Fruit fly (Drosophila melanogaster) whole organism, embryonic: ENCODE data around the gene Gel.

Experiments
- Atf3 ChIP-seq: fragments of 200-800 bp; sonication (Bioruptor generic); optimal IDR thresholded peaks from 3 replicates; lab custom pipeline; 2016; ENCODE audit warnings: missing biosample characterization, missing genetic modification characterization
- Bteb2 ChIP-seq: fragments of 200-800 bp; sonication (Bioruptor generic); optimal IDR thresholded peaks from 2 replicates; lab custom pipeline; 2016; ENCODE audit warnings: missing biosample characterization, missing genetic modification characterization
- CG10147 ChIP-seq: fragments of 200-800 bp; sonication (Bioruptor generic); optimal IDR thresholded peaks from 2 replicates; lab custom pipeline; 2019; ENCODE audit warnings: missing biosample characterization, mild to moderate bottlenecking, missing genetic modification characterization, moderate library complexity
- CG10543 ChIP-seq: fragments of 200-800 bp; sonication (Bioruptor generic); optimal IDR thresholded peaks from 3 replicates; lab custom pipeline; 2017; ENCODE audit warnings: missing biosample characterization, mild to moderate bottlenecking, missing genetic modification characterization, moderate library complexity
- CG11456 ChIP-seq: fragments of 200-800 bp; sonication (Bioruptor generic); IDR thresholded peaks from 3 replicates; pipeline ENCODE4 v1.3.6; 2022; ENCODE audit warnings: missing biosample characterization, missing genetic modification characterization
- CG11723 ChIP-seq: fragments of 200-800 bp; sonication (Bioruptor generic); optimal IDR thresholded peaks from 2 replicates; lab custom pipeline; 2017; ENCODE audit warnings: missing biosample characterization, mild to moderate bottlenecking, missing genetic modification characterization
- CG12071 ChIP-seq: fragments of 200-800 bp; sonication (Bioruptor generic); optimal IDR thresholded peaks from 3 replicates; lab custom pipeline; 2018; ENCODE audit warnings: missing biosample characterization, mild to moderate bottlenecking, missing genetic modification characterization
- CG12659 ChIP-seq: fragments of 200-800 bp; sonication (Bioruptor generic); optimal IDR thresholded peaks from 3 replicates; lab custom pipeline; 2017; ENCODE audit warnings: mild to moderate bottlenecking, missing biosample characterization, missing genetic modification reagents, missing genetic modification characterization
- CG12744 ChIP-seq: fragments of 200-800 bp; sonication (Bioruptor generic); optimal IDR thresholded peaks from 2 replicates; lab custom pipeline; 2016; ENCODE audit warnings: missing biosample characterization, missing genetic modification characterization
- CG12769 ChIP-seq: fragments of 200-800 bp; sonication (Bioruptor generic); optimal IDR thresholded peaks from 2 replicates; lab custom pipeline; 2019; ENCODE audit warnings: missing biosample characterization, mild to moderate bottlenecking, missing genetic modification characterization, moderate library complexity
- CG14860 ChIP-seq: fragments of 200-800 bp; sonication (Bioruptor generic); IDR thresholded peaks from 3 replicates; pipeline ENCODE4 v1.3.6; 2022; ENCODE audit warnings: missing biosample characterization, missing genetic modification characterization; ENCODE audit not compliant: partially characterized antibody
- CG15269 ChIP-seq: fragments of 200-800 bp; sonication (Bioruptor generic); optimal IDR thresholded peaks from 2 replicates; lab custom pipeline; 2018; ENCODE audit warnings: missing biosample characterization, mild to moderate bottlenecking, missing genetic modification characterization, moderate library complexity
- CG16815 ChIP-seq: fragments of 200-800 bp; sonication (Bioruptor generic); optimal IDR thresholded peaks from 3 replicates; lab custom pipeline; 2017; ENCODE audit warnings: missing biosample characterization, mild to moderate bottlenecking, missing genetic modification characterization
- CG17359 ChIP-seq: fragments of 200-800 bp; sonication (Bioruptor generic); optimal IDR thresholded peaks from 3 replicates; lab custom pipeline; 2018; ENCODE audit warnings: missing biosample characterization, mild to moderate bottlenecking, missing genetic modification characterization, moderate library complexity
- CG17829 ChIP-seq: fragments of 200-800 bp; optimal IDR thresholded peaks from 2 replicates; lab custom pipeline; 2019; ENCODE audit warnings: missing biosample characterization, mild to moderate bottlenecking, missing genetic modification characterization, moderate library complexity
- CG18764 ChIP-seq: fragments of 200-800 bp; sonication (Bioruptor generic); optimal IDR thresholded peaks from 3 replicates; lab custom pipeline; 2016; ENCODE audit warnings: missing biosample characterization, missing genetic modification characterization
- CG30431 ChIP-seq: fragments of 200-800 bp; sonication (Bioruptor generic); optimal IDR thresholded peaks from 2 replicates; lab custom pipeline; 2017; ENCODE audit warnings: missing biosample characterization, missing genetic modification characterization
- CG32767 ChIP-seq: fragments of 200-800 bp; sonication (Bioruptor generic); IDR thresholded peaks from 2 replicates; pipeline ENCODE4 v1.3.6; 2022; ENCODE audit warnings: missing biosample characterization, missing genetic modification characterization
- CG3838 ChIP-seq: fragments of 200-800 bp; sonication (Bioruptor generic); optimal IDR thresholded peaks from 3 replicates; lab custom pipeline; 2016; ENCODE audit warnings: missing biosample characterization, missing genetic modification characterization
- CG3847 ChIP-seq: fragments of 200-800 bp; sonication (Bioruptor generic); IDR thresholded peaks from 2 replicates; pipeline ENCODE4 v1.3.6; 2022; ENCODE audit warnings: missing biosample characterization, missing genetic modification characterization
- CG6254 ChIP-seq: fragments of 200-800 bp; sonication (Bioruptor generic); optimal IDR thresholded peaks from 3 replicates; lab custom pipeline; 2017; ENCODE audit warnings: mild to moderate bottlenecking, missing biosample characterization, missing genetic modification reagents, missing genetic modification characterization
- CG8281 ChIP-seq: fragments of 200-800 bp; sonication (Bioruptor generic); optimal IDR thresholded peaks from 2 replicates; lab custom pipeline; 2018; ENCODE audit warnings: missing biosample characterization, mild to moderate bottlenecking, missing genetic modification characterization, moderate library complexity
- CG9817 ChIP-seq: fragments of 200-800 bp; sonication (Bioruptor generic); optimal IDR thresholded peaks from 2 replicates; lab custom pipeline; 2018; ENCODE audit warnings: missing biosample characterization, mild to moderate bottlenecking, missing genetic modification characterization, moderate library complexity
- Dad ChIP-seq: fragments of 200-800 bp; sonication (Bioruptor generic); optimal IDR thresholded peaks from 3 replicates; lab custom pipeline; 2016; ENCODE audit warnings: missing biosample characterization, missing genetic modification characterization
- Dip2 ChIP-seq: fragments of 200-800 bp; sonication (Bioruptor generic); IDR thresholded peaks from 2 replicates; pipeline ENCODE4 v1.3.6; 2022; ENCODE audit warnings: missing biosample characterization, missing genetic modification characterization
- Elba2 ChIP-seq: fragments of 200-800 bp; sonication (Bioruptor generic); optimal IDR thresholded peaks from 3 replicates; lab custom pipeline; 2016; ENCODE audit warnings: missing biosample characterization, missing genetic modification characterization
- Opbp ChIP-seq: fragments of 200-800 bp; sonication (Bioruptor generic); IDR thresholded peaks from 3 replicates; pipeline ENCODE4 v1.3.6; 2022; ENCODE audit warnings: missing biosample characterization, missing genetic modification characterization; ENCODE audit not compliant: partially characterized antibody
- Optix ChIP-seq: fragments of 200-800 bp; sonication (Bioruptor generic); IDR thresholded peaks from 3 replicates; pipeline ENCODE4 v1.3.6; 2022; ENCODE audit warnings: missing biosample characterization, missing genetic modification characterization
- Sin3A ChIP-seq: fragments of >200 bp; optimal IDR thresholded peaks from 2 replicates; lab custom pipeline; 2018
- Sry-β ChIP-seq: fragments of 200-800 bp; sonication (Bioruptor generic); optimal IDR thresholded peaks from 2 replicates; lab custom pipeline; 2018; ENCODE audit warnings: missing biosample characterization, mild to moderate bottlenecking, missing genetic modification characterization, moderate library complexity
- Sry-δ ChIP-seq: fragments of 200-800 bp; sonication (Bioruptor generic); optimal IDR thresholded peaks from 2 replicates; lab custom pipeline; 2016; ENCODE audit warnings: missing biosample characterization, missing genetic modification characterization
- bbx ChIP-seq: fragments of 200-800 bp; sonication (Bioruptor generic); IDR thresholded peaks from 2 replicates; pipeline ENCODE4 v1.3.6; 2022; ENCODE audit warnings: missing biosample characterization, missing genetic modification characterization; ENCODE audit not compliant: partially characterized antibody
- chinmo ChIP-seq: fragments of 200-800 bp; sonication (Bioruptor generic); IDR thresholded peaks from 4 replicates; pipeline ENCODE4 v1.3.6; 2022; ENCODE audit warnings: missing biosample characterization, missing genetic modification characterization; ENCODE audit not compliant: partially characterized antibody
- crol ChIP-seq: fragments of 200-800 bp; sonication (Bioruptor generic); IDR thresholded peaks from 2 replicates; pipeline ENCODE4 v1.3.6; 2022; ENCODE audit warnings: missing biosample characterization, missing genetic modification characterization
- cwo ChIP-seq: fragments of 200-800 bp; sonication (Bioruptor generic); optimal IDR thresholded peaks from 3 replicates; lab custom pipeline; 2017; ENCODE audit warnings: missing biosample characterization, missing genetic modification characterization, mild to moderate bottlenecking, moderate library complexity, missing genetic modification reagents
- da ChIP-seq: fragments of 200-800 bp; sonication (Bioruptor generic); optimal IDR thresholded peaks from 2 replicates; lab custom pipeline; 2016; ENCODE audit warnings: missing biosample characterization, missing genetic modification characterization
- danr ChIP-seq: fragments of 200-800 bp; sonication (Bioruptor generic); IDR thresholded peaks from 2 replicates; pipeline ENCODE4 v1.3.6; 2022; ENCODE audit warnings: missing biosample characterization, missing genetic modification characterization
- dimm ChIP-seq: fragments of 200-800 bp; sonication (Bioruptor generic); IDR thresholded peaks from 2 replicates; pipeline ENCODE4 v1.3.6; 2022; ENCODE audit warnings: missing biosample characterization, missing genetic modification characterization
- dpn ChIP-seq, 2 experiments: fragments of 200-800 bp; sonication (Bioruptor generic); optimal IDR thresholded peaks; 3 replicates each; lab custom pipeline; 2016; ENCODE audit warnings: missing biosample characterization in 2 of 2, missing genetic modification characterization in 2 of 2
- hbn ChIP-seq: fragments of 200-800 bp; sonication (Bioruptor generic); IDR thresholded peaks from 2 replicates; pipeline ENCODE4 v1.3.6; 2022; ENCODE audit warnings: missing biosample characterization, missing genetic modification characterization; ENCODE audit not compliant: partially characterized antibody
- insv ChIP-seq, 2 experiments: fragments of 200-800 bp; sonication (Bioruptor generic); optimal IDR thresholded peaks; 3 replicates each; lab custom pipeline; 2016 to 2018; ENCODE audit warnings: missing biosample characterization in 2 of 2, missing genetic modification characterization in 2 of 2
- kni ChIP-seq: fragments of 200-800 bp; sonication (Bioruptor generic); optimal IDR thresholded peaks from 3 replicates; lab custom pipeline; 2017; ENCODE audit warnings: mild to moderate bottlenecking, missing biosample characterization, missing genetic modification reagents, missing genetic modification characterization
- lbe ChIP-seq: fragments of 200-800 bp; sonication (Bioruptor generic); optimal IDR thresholded peaks from 2 replicates; lab custom pipeline; 2016; ENCODE audit warnings: missing biosample characterization, mild to moderate bottlenecking, missing genetic modification characterization
- pita ChIP-seq: fragments of 200-800 bp; sonication (Bioruptor generic); optimal IDR thresholded peaks from 2 replicates; lab custom pipeline; 2017; ENCODE audit warnings: missing biosample characterization, mild to moderate bottlenecking, missing genetic modification characterization
- sens ChIP-seq: fragments of 200-800 bp; sonication (Bioruptor generic); peaks from one replicate; lab custom pipeline; 2016; ENCODE audit warnings: missing biosample characterization, missing genetic modification characterization
- shn ChIP-seq: fragments of 200-800 bp; sonication (Bioruptor generic); optimal IDR thresholded peaks from 3 replicates; lab custom pipeline; 2016; ENCODE audit warnings: missing biosample characterization, missing genetic modification characterization
- sob ChIP-seq: fragments of 200-800 bp; sonication (Bioruptor generic); IDR thresholded peaks from 2 replicates; pipeline ENCODE4 v1.3.6; 2022; ENCODE audit warnings: missing biosample characterization, missing genetic modification characterization
- unpg ChIP-seq: fragments of 200-800 bp; sonication (Bioruptor generic); optimal IDR thresholded peaks from 3 replicates; lab custom pipeline; 2018; ENCODE audit warnings: missing biosample characterization, mild to moderate bottlenecking, missing genetic modification characterization, moderate library complexity
- wek ChIP-seq: fragments of 200-800 bp; sonication (Bioruptor generic); optimal IDR thresholded peaks from 3 replicates; lab custom pipeline; 2018; ENCODE audit warnings: missing biosample characterization, mild to moderate bottlenecking, missing genetic modification characterization, moderate library complexity

Gel gene

DNA sequence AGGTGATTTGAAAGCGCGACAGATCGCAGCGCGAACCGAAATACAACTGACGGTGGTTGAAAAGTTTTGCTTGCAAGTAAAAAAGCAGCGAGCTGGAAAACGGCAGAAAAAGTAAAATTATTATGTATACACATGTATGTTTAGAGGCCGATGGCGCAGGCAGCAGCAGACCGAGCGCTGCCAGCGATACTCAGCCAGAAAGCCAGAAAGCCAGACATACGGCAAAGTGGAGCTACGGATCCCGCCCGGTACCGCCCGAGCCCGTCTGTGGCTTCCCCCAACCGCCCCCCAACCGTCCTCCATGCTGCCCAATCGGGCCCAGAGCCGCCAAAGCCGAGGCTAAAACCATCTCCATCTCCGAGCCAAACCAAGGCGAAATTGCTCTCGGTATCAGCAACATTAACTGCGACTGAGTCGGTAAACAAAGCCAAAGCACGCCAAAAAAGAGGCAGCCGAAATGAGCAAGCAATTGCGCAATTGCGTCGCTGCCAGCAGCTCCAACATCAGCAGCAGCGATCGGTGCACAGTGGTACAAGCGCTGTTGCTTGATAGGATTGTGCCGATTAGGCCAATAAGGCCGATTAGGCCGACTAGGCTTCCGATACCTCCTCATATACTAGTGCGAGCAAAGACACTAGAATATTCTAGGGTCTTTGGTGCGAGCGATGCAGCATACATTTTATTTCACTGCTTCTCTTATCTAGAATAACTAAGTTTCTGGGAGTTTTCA lies 19.6 kb upstream of the Gel start, which contains the start of gene CG14636 (continued):
- no peak for TF ChIP-seq da (GFP tag; lab: Kevin White, UChicago)
- TF ChIP-seq sob (GFP tag; lab: Robert Waterston, UW), result peak; percentile 84
- peak; percentile 75 for TF ChIP-seq CG3847 (GFP tag; lab: Robert Waterston, UW)
- peak; percentile 5; the same call in 1 of the 2 replicates for TF ChIP-seq dimm
- TF ChIP-seq Sry-β (GFP tag; lab: Kevin White, UChicago), result no peak
- TF ChIP-seq CG8281, result peak; percentile 35
- no peak for TF ChIP-seq insv (GFP tag; optimal IDR thresholded peaks at IDR 0.05; lab: Kevin White, UChicago)
- peak; percentile 46 for TF ChIP-seq CG11723 (GFP tag; lab: Kevin White, UChicago)
- peak; percentile 83 for TF ChIP-seq CG15269
- peak; percentile 64 for TF ChIP-seq CG9817 (tag; lab: Kevin White, UChicago)
- TF ChIP-seq CG16815 (GFP tag; lab: Kevin White, UChicago), result peak; percentile 24
- peak; percentile 72; the same call in 2 of the 3 replicates for TF ChIP-seq CG11456 (GFP tag; lab: Robert Waterston, UW)
- peak; percentile 28 for TF ChIP-seq Atf3 (GFP tag; lab: Kevin White, UChicago)
- peak; percentile 35 for TF ChIP-seq CG12744 (GFP tag; lab: Kevin White, UChicago)
- peak; percentile 77 for TF ChIP-seq sens
- TF ChIP-seq bbx (GFP tag; lab: Robert Waterston, UW), result peak; percentile 30; the same call in 1 of the 2 replicates
- no peak for TF ChIP-seq CG14860
- TF ChIP-seq hbn, result no peak
- peak; percentile 74 for TF ChIP-seq shn (GFP tag; lab: Kevin White, UChicago)
- peak; percentile 76 for TF ChIP-seq CG12659 (GFP tag; lab: Kevin White, UChicago)
- peak; percentile 24 for TF ChIP-seq Sry-δ
- peak; percentile 37 for TF ChIP-seq CG12071 (GFP tag; lab: Kevin White, UChicago)
- peak; percentile 90 for TF ChIP-seq chinmo
- peak; percentile 65 for TF ChIP-seq CG17359
- peak; percentile 45 for TF ChIP-seq CG10147 (GFP tag; lab: Kevin White, UChicago)
- TF ChIP-seq CG6254 (GFP tag; lab: Kevin White, UChicago), result no peak
- peak; percentile 25 for TF ChIP-seq CG17829 (tag; lab: Kevin White, UChicago)
- TF ChIP-seq Bteb2 (GFP tag; lab: Kevin White, UChicago), result peak; percentile 50
- peak; percentile 46 for TF ChIP-seq wek
- TF ChIP-seq CG10543, result peak; percentile 92
- TF ChIP-seq Sin3A (lab: Kevin White, UChicago), result no peak
- no peak for TF ChIP-seq CG3838 (GFP tag; lab: Kevin White, UChicago)
- peak; percentile 85 for TF ChIP-seq crol (GFP tag; lab: Robert Waterston, UW)
- no peak for TF ChIP-seq CG18764
- TF ChIP-seq lbe (GFP tag; lab: Kevin White, UChicago), result no peak
- TF ChIP-seq pita, result no peak
- TF ChIP-seq cwo (GFP tag; lab: Kevin White, UChicago), result peak; percentile 69
- 0 out of 2 replicates have a peak, but pooled peaks have one; percentile 18 for TF ChIP-seq CG32767 (GFP tag; lab: Robert Waterston, UW)
- TF ChIP-seq Elba2 (GFP tag; lab: Kevin White, UChicago), result no peak
- TF ChIP-seq CG12769 (tag; lab: Kevin White, UChicago), result peak; percentile 71
- TF ChIP-seq CG30431 (GFP tag; lab: Kevin White, UChicago), result peak; percentile 20
- no peak for TF ChIP-seq Opbp (GFP tag; lab: Robert Waterston, UW)
- peak; percentile 73 for TF ChIP-seq danr (GFP tag; lab: Robert Waterston, UW)
- no peak for TF ChIP-seq kni (GFP tag; lab: Kevin White, UChicago)
- peak; percentile 73 to 74 for TF ChIP-seq dpn (GFP tag; optimal IDR thresholded peaks at IDR 0.05; lab: Kevin White, UChicago)
- TF ChIP-seq Dip2, result 0 out of 2 replicates have a peak, but pooled peaks have one; percentile 17
- peak; percentile 73; the same call in 2 of the 3 replicates for TF ChIP-seq Optix (GFP tag; lab: Robert Waterston, UW)
- peak; percentile 68 for TF ChIP-seq unpg (GFP tag; lab: Kevin White, UChicago)
- peak; percentile 39 for TF ChIP-seq Dad (GFP tag; lab: Kevin White, UChicago)
